Fruit fly (Drosophila melanogaster): ENCODE results near the gene chif.
A peak's percentile ranks its signal among the peaks of the same experiment; 100 is the strongest.

DNA sequence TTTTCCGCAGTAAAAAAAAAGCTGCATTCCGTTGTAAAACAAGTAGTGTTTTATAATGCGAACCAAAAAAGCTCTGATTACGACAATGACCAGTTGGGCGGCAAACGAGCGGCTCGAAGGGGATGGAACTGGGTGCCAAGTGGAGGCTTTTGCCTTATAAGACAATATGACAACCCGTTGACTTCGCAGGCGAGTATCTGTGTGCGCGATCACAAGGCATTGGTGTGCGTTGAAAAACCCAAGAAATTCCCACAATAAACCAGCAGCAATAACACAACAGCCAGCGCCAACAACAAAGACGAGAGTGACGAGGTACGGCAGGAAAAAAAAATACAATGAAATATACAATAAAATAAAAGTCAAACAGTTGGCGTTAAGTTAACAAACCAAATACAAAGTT lies 37.4 kb downstream of the chif start:
- TF ChIP-seq OdsH (GFP tag; optimal IDR thresholded peaks at IDR 0.05): no peak
- no peak for TF ChIP-seq sv (GFP tag; optimal IDR thresholded peaks at IDR 0.05)
- TF ChIP-seq fru (GFP tag; optimal IDR thresholded peaks at IDR 0.05): peak; percentile 68
- TF ChIP-seq h (GFP tag; optimal IDR thresholded peaks at IDR 0.05): peak; percentile 31
- TF ChIP-seq sage (GFP tag; optimal IDR thresholded peaks at IDR 0.05): peak; percentile 29
- no peak for TF ChIP-seq Mio (GFP tag; optimal IDR thresholded peaks at IDR 0.05)
- TF ChIP-seq brk (GFP tag; optimal IDR thresholded peaks at IDR 0.05): no peak

Measured in whole organism, wandering third instar larva.